Worm (Caenorhabditis elegans) whole organism, L2 larva: Measurements from ENCODE around the gene rnh-1.1.

Source experiments
- Y55F3AM.14 ChIP-seq: fragments of 200-800 bp; sonication (Bioruptor generic); optimal IDR thresholded peaks from 2 replicates; lab custom pipeline; 2018; ENCODE audit warnings: mild to moderate bottlenecking, missing genetic modification characterization, missing compliant biosample characterization
- aly-2 ChIP-seq: fragments of 150-350 bp; optimal IDR thresholded peaks from 2 replicates; lab custom pipeline; 2014; ENCODE audit warnings: missing biosample characterization, missing genetic modification characterization
- ama-1 ChIP-seq: fragments of 150-350 bp; optimal IDR thresholded peaks from 2 replicates; lab custom pipeline; 2018; ENCODE audit warnings: inconsistent platforms
- blmp-1 ChIP-seq: sonication (generic microtip); optimal IDR thresholded peaks from 2 replicates; lab custom pipeline; 2017; ENCODE audit warnings: missing genetic modification characterization, mild to moderate bottlenecking, missing compliant biosample characterization, antibody characterized with exemption, moderate library complexity; ENCODE audit not compliant: insufficient read depth
- dmd-4 ChIP-seq: sonication (generic microtip); optimal IDR thresholded peaks from 2 replicates; lab custom pipeline; 2017; ENCODE audit warnings: missing biosample characterization, missing genetic modification characterization
- egl-27 ChIP-seq: sonication (generic microtip); optimal IDR thresholded peaks from 3 replicates; lab custom pipeline; 2017; ENCODE audit warnings: missing biosample characterization, missing genetic modification reagents, missing genetic modification characterization
- elt-3 ChIP-seq: sonication (generic microtip); optimal IDR thresholded peaks from 2 replicates; lab custom pipeline; 2017; ENCODE audit warnings: missing biosample characterization, missing genetic modification characterization
- lin-13 ChIP-seq: fragments of 150-350 bp; optimal IDR thresholded peaks from 2 replicates; lab custom pipeline; 2014; ENCODE audit warnings: missing biosample characterization, missing genetic modification reagents, missing genetic modification characterization
- lsy-2 ChIP-seq, 2 experiments: fragments of 150-350 bp in 1 of 2; sonication (generic microtip) in 1 of 2; optimal IDR thresholded peaks; 2 replicates each; lab custom pipeline; 2014 to 2017; ENCODE audit warnings: missing biosample characterization in 2 of 2, missing genetic modification characterization in 2 of 2
- nhr-12 ChIP-seq: fragments of 150-350 bp; optimal IDR thresholded peaks from 2 replicates; lab custom pipeline; 2014; ENCODE audit warnings: missing biosample characterization, missing genetic modification characterization
- nhr-21 ChIP-seq: fragments of 150-350 bp; optimal IDR thresholded peaks from 2 replicates; lab custom pipeline; 2014; ENCODE audit warnings: missing biosample characterization, missing genetic modification characterization
- nhr-237 ChIP-seq: fragments of 150-350 bp; optimal IDR thresholded peaks from 2 replicates; lab custom pipeline; 2014; ENCODE audit warnings: missing biosample characterization, missing genetic modification characterization
- nhr-25 ChIP-seq: fragments of 150-350 bp; sonication (generic microtip); optimal IDR thresholded peaks from 3 replicates; lab custom pipeline; 2014; ENCODE audit warnings: missing biosample characterization, missing genetic modification characterization
- nhr-77 ChIP-seq: fragments of 150-350 bp; optimal IDR thresholded peaks from 2 replicates; lab custom pipeline; 2014; ENCODE audit warnings: missing biosample characterization, missing genetic modification characterization
- sem-4 ChIP-seq: fragments of 150-350 bp; optimal IDR thresholded peaks from 2 replicates; lab custom pipeline; 2014; ENCODE audit warnings: missing biosample characterization, missing genetic modification reagents, missing genetic modification characterization
- sma-9 ChIP-seq, 2 experiments: fragments of 150-350 bp in 1 of 2; sonication (generic microtip) in 1 of 2; optimal IDR thresholded peaks; 2 replicates each; lab custom pipeline; 2014 to 2016; ENCODE audit warnings: missing genetic modification characterization in 2 of 2, mild to moderate bottlenecking in 1 of 2, missing biosample characterization in 1 of 2, missing compliant biosample characterization in 1 of 2, missing genetic modification reagents in 1 of 2, moderate library complexity in 1 of 2
- snpc-4 ChIP-seq: fragments of 150-350 bp; optimal IDR thresholded peaks from 2 replicates; lab custom pipeline; 2014; ENCODE audit warnings: missing biosample characterization, missing genetic modification characterization
- unc-55 ChIP-seq: fragments of 150-350 bp; sonication (generic microtip); optimal IDR thresholded peaks from 3 replicates; lab custom pipeline; 2014; ENCODE audit warnings: missing biosample characterization, missing genetic modification reagents, missing genetic modification characterization
- unc-62 ChIP-seq: fragments of 150-350 bp; optimal IDR thresholded peaks from 2 replicates; lab custom pipeline; 2014; ENCODE audit warnings: missing biosample characterization, missing genetic modification reagents, missing genetic modification characterization
- ztf-1 ChIP-seq: fragments of 200-800 bp; sonication (Bioruptor generic); conservative IDR thresholded peaks from 2 replicates; pipeline ENCODE4 v1.3.6; 2022; ENCODE audit warnings: missing genetic modification characterization, missing compliant biosample characterization

The rnh-1.1 gene

ce11 chrII:7575614-7576013 lies 50.1 kb downstream of the rnh-1.1 start, which contains the start of gene F35D2.1:
F35D2.1 (plus strand) TSS chrII:7575914.
- TF ChIP-seq nhr-237 (tag; lab: Kevin White, UChicago) (no peak), Y55F3AM.14 (GFP tag; lab: Kevin White, UChicago) (no peak), ztf-1 (no peak), ama-1 (lab: Kevin White, UChicago) (no peak), lin-13 (GFP tag; lab: Kevin White, UChicago) (no peak), nhr-25 (tag; lab: Kevin White, UChicago) (no peak), lsy-2 (tag; optimal IDR thresholded peaks at IDR 0.05; lab: Kevin White, UChicago) (no peak), nhr-21 (tag; lab: Kevin White, UChicago) (no peak), sem-4 (tag; lab: Kevin White, UChicago) (no peak), snpc-4 (tag; lab: Kevin White, UChicago) (no peak), sma-9 (GFP tag; optimal IDR thresholded peaks at IDR 0.05; lab: Kevin White, UChicago) (no peak), sma-9 (tag; optimal IDR thresholded peaks at IDR 0.05; lab: Kevin White, UChicago) (no peak), unc-62 (GFP tag; lab: Kevin White, UChicago) (no peak), blmp-1 (no peak), nhr-12 (no peak), dmd-4 (tag; lab: Kevin White, UChicago) (no peak), nhr-77 (no peak)

ce11 chrII:7577412-7577811 lies 51.9 kb downstream of the rnh-1.1 start, which contains the start of gene F35D2.6:
F35D2.6 (plus strand) TSS chrII:7577712.
- TF ChIP-seq nhr-77, result no peak
- no peak for TF ChIP-seq elt-3 (tag; lab: Kevin White, UChicago)
- no peak for TF ChIP-seq egl-27 (tag; lab: Kevin White, UChicago)
- no peak for TF ChIP-seq lin-13 (GFP tag; lab: Kevin White, UChicago)
- no peak for TF ChIP-seq nhr-21 (tag; lab: Kevin White, UChicago)
- no peak for TF ChIP-seq aly-2 (tag; lab: Kevin White, UChicago)
- TF ChIP-seq unc-55 (GFP tag; lab: Kevin White, UChicago), result no peak
- TF ChIP-seq, all 48 proteins: peak for 0
